Worm (Caenorhabditis elegans) whole organism, midembryonic: ENCODE data around the gene C09G5.7.

Experiments
- T22C8.4 ChIP-seq: fragments of 200-800 bp; sonication (Bioruptor generic); IDR thresholded peaks from 2 replicates; pipeline ENCODE4 v1.3.6; 2022; ENCODE audit warnings: missing genetic modification characterization, missing compliant biosample characterization
- cog-1 ChIP-seq: sonication (generic microtip); optimal IDR thresholded peaks from 2 replicates; lab custom pipeline; 2016; ENCODE audit warnings: missing genetic modification characterization, missing compliant biosample characterization
- flt-1 ChIP-seq: fragments of 200-800 bp; sonication (Bioruptor generic); IDR thresholded peaks from 2 replicates; pipeline ENCODE4 v1.3.6; 2022; ENCODE audit warnings: missing genetic modification characterization, missing compliant biosample characterization
- klf-2 ChIP-seq: fragments of 200-800 bp; sonication (Bioruptor generic); conservative IDR thresholded peaks from 2 replicates; pipeline ENCODE4 v1.3.6; 2022; ENCODE audit warnings: missing genetic modification reagents, missing genetic modification characterization, missing compliant biosample characterization
- med-1 ChIP-seq: sonication (generic microtip); optimal IDR thresholded peaks from 2 replicates; lab custom pipeline; 2017; ENCODE audit warnings: missing genetic modification characterization, mild to moderate bottlenecking, missing compliant biosample characterization, antibody characterized with exemption, missing genetic modification reagents; ENCODE audit not compliant: insufficient read depth
- ref-1 ChIP-seq: fragments of 200-800 bp; sonication (Bioruptor generic); conservative IDR thresholded peaks from 2 replicates; pipeline ENCODE4 v1.3.6; 2022; ENCODE audit warnings: missing genetic modification reagents, missing genetic modification characterization, missing compliant biosample characterization
- tab-1 ChIP-seq: fragments of 200-800 bp; sonication (Bioruptor generic); IDR thresholded peaks from 2 replicates; pipeline ENCODE4 v1.3.6; 2022; ENCODE audit warnings: missing genetic modification characterization, missing compliant biosample characterization
- ztf-23 ChIP-seq: fragments of 200-800 bp; sonication (Bioruptor generic); IDR thresholded peaks from 2 replicates; pipeline ENCODE4 v1.3.6; 2022; ENCODE audit warnings: missing genetic modification reagents, missing genetic modification characterization, missing compliant biosample characterization
- ztf-29 ChIP-seq: fragments of 200-800 bp; sonication (Bioruptor generic); IDR thresholded peaks from 2 replicates; pipeline ENCODE4 v1.3.6; 2022; ENCODE audit warnings: missing genetic modification reagents, missing genetic modification characterization, missing compliant biosample characterization

C09G5.7 gene

DNA sequence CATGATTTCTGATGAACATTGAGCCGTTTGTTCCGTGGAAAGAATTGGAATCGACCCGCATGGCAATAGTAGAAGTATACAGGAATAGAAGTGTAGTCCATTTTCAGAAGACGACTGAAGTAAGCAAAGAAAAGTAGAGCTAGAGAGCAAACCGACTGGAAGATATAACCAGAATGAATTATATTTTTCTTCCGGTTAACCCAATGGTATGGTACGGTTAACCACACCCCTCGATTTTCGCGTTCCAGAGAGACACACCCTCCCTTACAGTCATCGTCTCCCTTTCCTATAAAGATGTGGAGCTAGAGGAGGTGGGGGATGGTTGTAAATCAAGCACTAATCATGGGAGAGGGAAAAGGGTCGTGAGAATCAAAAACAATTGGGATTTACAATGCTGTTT lies 8.4 kb downstream of the C09G5.7 start, which contains the start of gene C09G5.14:
Gene C09G5.14 (minus strand): TSS at position 101 of the 400 bp plus-strand sequence.
- TF ChIP-seq klf-2 (GFP tag; lab: Robert Waterston, UW) (no peak), ref-1 (GFP tag; lab: Robert Waterston, UW) (no peak), flt-1 (GFP tag; lab: Robert Waterston, UW) (no peak), ztf-23 (GFP tag; lab: Robert Waterston, UW) (no peak), cog-1 (no peak), tab-1 (GFP tag; lab: Robert Waterston, UW) (no peak), med-1 (GFP tag; lab: Kevin White, UChicago) (no peak), ztf-29 (GFP tag; lab: Robert Waterston, UW) (no peak), T22C8.4 (GFP tag; lab: Robert Waterston, UW) (no peak)

DNA sequence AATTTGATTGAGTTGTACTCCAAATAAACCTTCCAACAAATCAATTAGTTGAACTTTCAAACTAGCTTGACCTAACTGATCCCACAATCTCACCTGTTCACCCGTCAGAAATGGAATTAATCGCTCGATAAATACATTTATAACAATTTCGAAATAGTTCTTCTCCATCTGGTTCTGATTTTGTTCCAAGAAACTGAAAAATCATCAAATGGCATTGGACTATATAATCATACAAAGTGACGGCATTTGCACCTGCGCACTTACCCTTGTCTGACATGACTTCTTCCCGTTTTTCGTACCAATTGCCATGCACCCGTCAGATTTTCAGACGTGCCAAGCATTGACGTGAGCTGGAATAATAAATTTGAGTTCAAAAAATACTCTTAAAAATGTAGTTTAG lies 16.0 kb downstream of the C09G5.7 start:
- TF ChIP-seq tab-1 (GFP tag; lab: Robert Waterston, UW) (no peak), med-1 (GFP tag; lab: Kevin White, UChicago) (no peak), klf-2 (GFP tag; lab: Robert Waterston, UW) (no peak), flt-1 (GFP tag; lab: Robert Waterston, UW) (no peak), ztf-23 (GFP tag; lab: Robert Waterston, UW) (no peak), ref-1 (GFP tag; lab: Robert Waterston, UW) (no peak), ztf-29 (GFP tag; lab: Robert Waterston, UW) (no peak), cog-1 (no peak), T22C8.4 (GFP tag; lab: Robert Waterston, UW) (no peak)

DNA sequence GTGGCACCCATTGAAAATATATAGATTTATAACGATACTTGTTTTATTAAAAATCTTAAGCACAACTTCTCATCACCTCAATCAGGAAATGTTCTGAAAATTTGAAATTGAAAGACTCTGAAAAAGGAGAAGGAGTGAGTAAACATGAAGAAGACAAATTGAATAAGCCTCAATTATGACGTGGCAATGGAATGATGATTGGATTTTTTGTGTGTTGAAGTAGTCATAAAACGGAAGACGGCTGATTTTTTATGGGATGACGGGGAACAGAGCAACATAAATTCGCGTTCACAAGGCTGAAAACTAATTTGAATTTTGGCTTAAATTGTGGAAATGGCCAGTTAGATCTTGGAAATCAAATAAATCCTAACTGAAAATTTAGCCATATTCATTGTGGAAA lies 16.9 kb downstream of the C09G5.7 start, which contains the start of gene glb-12:
Gene glb-12 (minus strand): TSS at position 101 of the 400 bp plus-strand sequence.
- TF ChIP-seq klf-2 (GFP tag; lab: Robert Waterston, UW), result no peak
- TF ChIP-seq ztf-23 (GFP tag; lab: Robert Waterston, UW), result no peak
- no peak for TF ChIP-seq ref-1 (GFP tag; lab: Robert Waterston, UW)
- TF ChIP-seq tab-1 (GFP tag; lab: Robert Waterston, UW), result no peak

DNA sequence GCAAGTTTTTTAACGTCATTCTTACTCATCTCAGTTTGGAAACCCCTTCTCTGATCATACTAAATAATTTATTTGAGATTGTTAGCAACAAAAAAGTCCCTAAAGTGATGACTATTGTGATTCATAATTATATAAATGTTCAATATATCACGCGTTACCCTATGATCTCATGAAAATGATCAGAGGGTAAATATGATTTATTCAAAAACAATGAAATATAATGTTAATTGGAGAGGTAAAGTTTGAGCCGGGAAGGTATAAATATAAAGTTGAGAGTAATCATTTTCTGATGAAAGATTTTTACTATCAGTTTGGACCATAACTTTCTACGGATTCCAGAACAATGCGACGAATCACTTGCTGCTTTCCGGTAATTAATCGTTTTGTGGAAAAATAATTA lies 22.4 kb downstream of the C09G5.7 start, which contains the start of gene C52A11.3:
Gene C52A11.3 (plus strand): TSS at position 301 of the 400 bp plus-strand sequence.
- TF ChIP-seq cog-1, result no peak
- no peak for TF ChIP-seq T22C8.4 (GFP tag; lab: Robert Waterston, UW)
- TF ChIP-seq ztf-23 (GFP tag; lab: Robert Waterston, UW), result no peak

DNA sequence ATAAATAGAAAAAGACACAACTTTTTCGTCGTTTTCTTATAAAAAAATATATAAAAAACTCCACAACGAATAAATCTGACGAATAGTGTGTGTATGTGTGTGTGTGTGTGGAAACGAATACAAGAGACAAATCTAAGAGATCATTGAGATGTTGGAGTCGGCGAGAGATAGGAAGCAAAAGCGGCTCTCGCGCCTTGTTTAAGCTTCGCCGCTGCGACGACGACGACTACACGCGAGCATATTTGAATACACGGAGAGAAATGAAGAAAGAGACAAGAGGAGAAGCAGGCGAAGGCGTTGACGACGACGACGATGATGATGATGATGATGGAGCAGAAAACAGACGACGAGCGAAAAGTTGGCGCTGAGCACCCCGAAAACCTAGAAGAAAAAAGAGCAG lies 30.1 kb downstream of the C09G5.7 start:
- TF ChIP-seq klf-2 (GFP tag; lab: Robert Waterston, UW), result no peak
- TF ChIP-seq cog-1, result no peak
- TF ChIP-seq flt-1 (GFP tag; lab: Robert Waterston, UW), result no peak
- TF ChIP-seq tab-1 (GFP tag; lab: Robert Waterston, UW), result no peak

DNA sequence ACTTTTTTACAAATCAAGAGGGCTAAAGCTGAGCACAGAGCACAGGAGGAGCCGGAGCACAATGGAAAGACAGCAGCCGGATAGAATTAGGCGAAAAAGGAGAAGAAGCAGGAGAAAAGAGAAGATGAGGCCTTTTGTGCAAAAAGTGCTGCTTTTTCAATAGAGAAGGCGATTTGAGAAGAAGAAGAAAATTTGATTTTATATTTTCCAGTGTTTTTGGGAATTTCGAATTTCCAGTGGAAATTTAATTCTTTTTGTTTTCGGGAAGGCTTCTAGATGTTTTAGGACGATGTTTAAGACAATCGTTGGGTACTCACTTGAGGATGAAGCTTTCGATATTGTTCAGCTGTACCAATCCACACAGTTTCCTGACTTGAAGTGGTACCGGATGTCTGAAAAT lies 39.0 kb downstream of the C09G5.7 start:
- TF ChIP-seq ztf-23 (GFP tag; lab: Robert Waterston, UW), result no peak
- TF ChIP-seq klf-2 (GFP tag; lab: Robert Waterston, UW), result no peak
- TF ChIP-seq tab-1 (GFP tag; lab: Robert Waterston, UW), result no peak
- no peak for TF ChIP-seq flt-1 (GFP tag; lab: Robert Waterston, UW)
- no peak for TF ChIP-seq ref-1 (GFP tag; lab: Robert Waterston, UW)
- no peak for TF ChIP-seq cog-1
- TF ChIP-seq T22C8.4 (GFP tag; lab: Robert Waterston, UW), result no peak
- no peak for TF ChIP-seq ztf-29 (GFP tag; lab: Robert Waterston, UW)
- TF ChIP-seq med-1 (GFP tag; lab: Kevin White, UChicago), result no peak

DNA sequence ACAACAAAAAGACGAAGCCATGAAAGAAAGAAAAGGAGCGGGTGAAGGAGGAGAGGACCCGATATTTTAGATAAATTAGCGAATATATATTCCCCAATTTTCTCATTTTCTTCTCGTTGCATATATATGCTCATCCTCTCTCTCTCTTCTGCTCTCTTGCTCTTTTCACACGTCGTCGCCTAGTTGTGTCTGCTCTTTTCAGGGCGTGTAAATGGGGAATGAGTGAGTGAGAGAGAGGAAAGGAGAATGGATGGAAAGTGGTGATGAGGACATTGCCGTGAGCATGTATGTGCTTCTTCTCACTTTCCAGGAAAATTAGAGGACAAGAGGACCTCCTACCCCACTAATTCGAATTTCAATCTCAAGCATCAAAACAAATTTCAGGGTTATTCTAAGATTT lies 40.8 kb downstream of the C09G5.7 start:
- TF ChIP-seq T22C8.4 (GFP tag; lab: Robert Waterston, UW), result no peak
- no peak for TF ChIP-seq klf-2 (GFP tag; lab: Robert Waterston, UW)
- TF ChIP-seq ztf-29 (GFP tag; lab: Robert Waterston, UW), result no peak
- no peak for TF ChIP-seq ref-1 (GFP tag; lab: Robert Waterston, UW)
- TF ChIP-seq flt-1 (GFP tag; lab: Robert Waterston, UW), result no peak
- no peak for TF ChIP-seq tab-1 (GFP tag; lab: Robert Waterston, UW)
- TF ChIP-seq ztf-23 (GFP tag; lab: Robert Waterston, UW), result no peak
- no peak for TF ChIP-seq med-1 (GFP tag; lab: Kevin White, UChicago)
- TF ChIP-seq cog-1, result no peak

DNA sequence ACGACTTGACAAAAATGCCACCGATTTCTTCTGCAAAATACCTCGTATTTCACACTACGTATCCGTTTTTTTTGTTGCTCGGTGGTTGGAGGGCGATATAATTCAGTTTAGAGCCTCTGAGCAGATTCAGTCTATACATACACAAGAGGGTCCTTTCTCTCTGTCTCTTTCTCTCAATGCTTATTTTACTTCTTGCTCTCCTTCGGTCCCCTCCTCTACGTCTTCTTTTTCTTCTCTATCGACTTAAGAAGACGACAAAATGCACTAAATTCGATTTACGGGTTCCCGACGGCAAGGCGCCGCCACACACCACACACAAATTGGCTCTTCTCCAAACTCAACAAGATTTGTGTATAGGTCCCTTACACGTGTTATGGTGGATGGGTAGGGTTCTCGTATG lies 44.3 kb downstream of the C09G5.7 start:
- TF ChIP-seq ref-1 (GFP tag; lab: Robert Waterston, UW) (no peak), med-1 (GFP tag; lab: Kevin White, UChicago) (no peak), ztf-23 (GFP tag; lab: Robert Waterston, UW) (no peak), klf-2 (GFP tag; lab: Robert Waterston, UW) (no peak), tab-1 (GFP tag; lab: Robert Waterston, UW) (no peak), ztf-29 (GFP tag; lab: Robert Waterston, UW) (no peak), flt-1 (GFP tag; lab: Robert Waterston, UW) (no peak), T22C8.4 (GFP tag; lab: Robert Waterston, UW) (no peak), cog-1 (no peak)

DNA sequence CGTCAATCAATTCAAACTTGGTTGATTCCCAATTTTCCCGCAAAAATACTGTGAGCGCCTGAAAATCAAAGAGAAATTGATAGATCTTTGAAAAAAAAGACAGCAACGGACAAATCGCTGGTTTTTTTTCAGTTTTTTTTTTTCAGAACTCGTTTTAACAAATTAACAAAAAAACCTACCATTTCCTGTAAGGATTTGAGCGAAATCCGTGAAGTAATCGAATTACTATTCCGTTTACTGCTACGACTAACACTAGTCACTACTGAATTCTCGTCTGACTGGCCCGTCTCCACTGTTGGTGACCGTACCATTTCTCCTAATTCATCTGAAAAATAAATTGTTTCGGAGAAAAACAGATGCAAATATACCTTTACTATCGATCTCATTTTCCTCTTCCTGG lies 44.7 kb downstream of the C09G5.7 start:
- TF ChIP-seq ztf-23 (GFP tag; lab: Robert Waterston, UW), result no peak
- TF ChIP-seq klf-2 (GFP tag; lab: Robert Waterston, UW), result no peak
- TF ChIP-seq cog-1, result no peak
- no peak for TF ChIP-seq tab-1 (GFP tag; lab: Robert Waterston, UW)
- TF ChIP-seq flt-1 (GFP tag; lab: Robert Waterston, UW), result no peak
- TF ChIP-seq T22C8.4 (GFP tag; lab: Robert Waterston, UW), result no peak
- TF ChIP-seq ref-1 (GFP tag; lab: Robert Waterston, UW), result no peak
- no peak for TF ChIP-seq med-1 (GFP tag; lab: Kevin White, UChicago)
- TF ChIP-seq ztf-29 (GFP tag; lab: Robert Waterston, UW), result no peak

DNA sequence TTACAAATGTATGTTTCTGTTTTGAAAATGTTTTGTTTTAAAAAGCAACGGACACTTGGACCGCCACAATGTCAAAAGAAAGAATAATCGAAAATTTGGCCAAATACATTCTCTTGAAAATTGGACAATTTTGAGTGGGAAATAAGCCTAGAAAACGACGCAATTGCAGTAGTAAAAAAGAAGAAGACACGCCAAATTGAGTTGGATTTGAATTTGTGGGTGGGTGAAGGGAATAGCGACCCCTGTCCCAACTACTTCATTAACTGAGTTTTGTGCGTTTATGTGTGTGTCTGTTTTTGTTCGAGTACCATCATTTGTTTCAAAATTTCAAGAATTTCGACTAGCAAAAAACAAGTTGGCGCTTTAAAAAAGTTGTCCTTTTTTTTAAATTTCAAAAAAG lies 46.1 kb downstream of the C09G5.7 start:
- TF ChIP-seq tab-1 (GFP tag; lab: Robert Waterston, UW) (no peak), ztf-29 (GFP tag; lab: Robert Waterston, UW) (no peak), ref-1 (GFP tag; lab: Robert Waterston, UW) (no peak), T22C8.4 (GFP tag; lab: Robert Waterston, UW) (no peak), flt-1 (GFP tag; lab: Robert Waterston, UW) (no peak), med-1 (GFP tag; lab: Kevin White, UChicago) (no peak), cog-1 (no peak), klf-2 (GFP tag; lab: Robert Waterston, UW) (no peak), ztf-23 (GFP tag; lab: Robert Waterston, UW) (no peak)
